Worm (Caenorhabditis elegans) whole organism, midembryonic: Measurements from ENCODE around the gene C49F8.15.

Source experiments
- flt-1 ChIP-seq: fragments of 200-800 bp; sonication (Bioruptor generic); IDR thresholded peaks from 2 replicates; pipeline ENCODE4 v1.3.6; 2022; ENCODE audit warnings: missing genetic modification characterization, missing compliant biosample characterization
- med-1 ChIP-seq: sonication (generic microtip); optimal IDR thresholded peaks from 2 replicates; lab custom pipeline; 2017; ENCODE audit warnings: missing genetic modification characterization, mild to moderate bottlenecking, missing compliant biosample characterization, antibody characterized with exemption, missing genetic modification reagents; ENCODE audit not compliant: insufficient read depth
- tab-1 ChIP-seq: fragments of 200-800 bp; sonication (Bioruptor generic); IDR thresholded peaks from 2 replicates; pipeline ENCODE4 v1.3.6; 2022; ENCODE audit warnings: missing genetic modification characterization, missing compliant biosample characterization

- TF ChIP-seq flt-1 (no peak), med-1 (GFP tag; lab: Kevin White, UChicago) (no peak), tab-1 (GFP tag; lab: Robert Waterston, UW) (no peak)
Observed at ce11 chrX:13322886-13323285, 39.5 kb downstream of the C49F8.15 start, which contains the start of gene F46G10.2.
